Fruit fly (Drosophila melanogaster): ENCODE measurements around the gene CG32564.

dm6 chrX:17246916-17247315 lies 40.7 kb downstream of the CG32564 start, which contains the start of gene CG42854:
- TF ChIP-seq Mio (GFP tag; optimal IDR thresholded peaks at IDR 0.05) (no peak), CG32264 (GFP tag; optimal IDR thresholded peaks at IDR 0.05) (no peak), Hr78 (GFP tag; optimal IDR thresholded peaks at IDR 0.05) (no peak)
